Worm (Caenorhabditis elegans): ENCODE results near the gene Y71H2AM.25.

DNA sequence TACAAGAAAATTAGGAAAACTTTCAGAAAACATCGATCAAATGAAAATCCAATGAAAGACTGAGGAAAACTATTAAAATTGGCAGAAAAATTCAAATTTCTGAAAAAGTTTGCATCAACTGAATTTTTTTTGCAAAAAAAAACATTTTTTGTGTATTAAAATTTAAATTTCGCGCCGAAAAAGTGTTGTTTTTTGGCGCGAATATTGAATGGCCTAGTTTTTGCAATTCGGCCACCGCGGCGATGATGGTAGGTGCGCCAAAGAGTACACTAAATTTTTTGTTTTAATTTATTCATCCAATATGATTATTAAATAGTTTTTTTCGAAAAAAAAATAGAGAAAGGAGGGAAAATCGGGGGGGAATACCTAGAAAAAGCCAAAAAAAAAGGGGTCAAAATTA is 33.2 kb upstream of the Y71H2AM.25 start:
- TF ChIP-seq egl-18 (GFP tag; IDR thresholded peaks at IDR 0.05): no peak
- TF ChIP-seq nhr-80 (tag; optimal IDR thresholded peaks at IDR 0.05): no peak
- no peak for TF ChIP-seq lag-1 (GFP tag; IDR thresholded peaks at IDR 0.05)
- TF ChIP-seq rpc-1 (optimal IDR thresholded peaks at IDR 0.05): no peak
- no peak for TF ChIP-seq rpc-1 (tag; optimal IDR thresholded peaks at IDR 0.05)
- no peak for TF ChIP-seq pha-4 (tag; optimal IDR thresholded peaks at IDR 0.05)
- TF ChIP-seq ama-1 (optimal IDR thresholded peaks at IDR 0.05): no peak
- no peak for TF ChIP-seq ama-1 (GFP tag; optimal IDR thresholded peaks at IDR 0.05)
- no peak for TF ChIP-seq ztf-18 (tag; optimal IDR thresholded peaks at IDR 0.05)
- no peak for TF ChIP-seq unc-62 (GFP tag; optimal IDR thresholded peaks at IDR 0.05)
- TF ChIP-seq F22D6.2 (tag; optimal IDR thresholded peaks at IDR 0.05): no peak
- no peak for TF ChIP-seq mcd-1 (GFP tag; IDR thresholded peaks at IDR 0.05)

All from whole organism, young adult.